Worm (Caenorhabditis elegans): Measurements from ENCODE around the gene srm-3.
A peak's percentile ranks its signal among the peaks of the same experiment; 100 is the strongest.

ce11 chrIV:9677226-9677992 lies 28.6 kb downstream of the srm-3 start:
- no peak for TF ChIP-seq dao-5 (tag; optimal IDR thresholded peaks at IDR 0.05)
- peak; percentile 1 for TF ChIP-seq him-1 (tag; optimal IDR thresholded peaks at IDR 0.05)
- TF ChIP-seq W03F9.2 (tag; optimal IDR thresholded peaks at IDR 0.05), result peak; percentile 49

Data from whole organism, L4/young adult.